Worm (Caenorhabditis elegans) whole organism, early embryonic: ENCODE measurements around the gene C03A3.9.

ENCODE experiments used
- B0310.2 ChIP-seq: sonication (generic microtip); optimal IDR thresholded peaks from 2 replicates; lab custom pipeline; 2016; ENCODE audit warnings: mild to moderate bottlenecking, missing genetic modification characterization, missing compliant biosample characterization
- F13C5.2 ChIP-seq: sonication (generic microtip); optimal IDR thresholded peaks from 2 replicates; lab custom pipeline; 2017; ENCODE audit warnings: mild to moderate bottlenecking, missing genetic modification characterization, inconsistent platforms, missing compliant biosample characterization
- aly-1 ChIP-seq: sonication (generic microtip); optimal IDR thresholded peaks from 2 replicates; lab custom pipeline; 2016; ENCODE audit warnings: missing genetic modification characterization, missing compliant biosample characterization
- ama-1 ChIP-seq: fragments of 150-350 bp; optimal IDR thresholded peaks from 2 replicates; lab custom pipeline; 2014
- ceh-13 ChIP-seq: fragments of 200-800 bp; sonication (Bioruptor generic); optimal IDR thresholded peaks from 2 replicates; lab custom pipeline; 2018; ENCODE audit warnings: mild to moderate bottlenecking, missing genetic modification characterization, missing compliant biosample characterization
- ceh-36 ChIP-seq: sonication (generic microtip); optimal IDR thresholded peaks from 2 replicates; lab custom pipeline; 2016; ENCODE audit warnings: missing genetic modification characterization, inconsistent platforms, missing compliant biosample characterization
- ets-7 ChIP-seq: sonication (generic microtip); optimal IDR thresholded peaks from 2 replicates; lab custom pipeline; 2016; ENCODE audit warnings: missing genotype, missing genetic modification characterization, missing compliant biosample characterization
- flt-1 ChIP-seq: fragments of 200-800 bp; sonication (Bioruptor generic); IDR thresholded peaks from 2 replicates; pipeline ENCODE4 v1.3.6; 2022; ENCODE audit warnings: missing genetic modification characterization, missing compliant biosample characterization
- hmbx-1 ChIP-seq: sonication (generic microtip); optimal IDR thresholded peaks from 2 replicates; lab custom pipeline; 2016; ENCODE audit warnings: mild to moderate bottlenecking, missing genetic modification characterization, missing compliant biosample characterization
- hmg-4 ChIP-seq: fragments of 200-800 bp; sonication (Bioruptor generic); optimal IDR thresholded peaks from 2 replicates; lab custom pipeline; 2018; ENCODE audit warnings: mild to moderate bottlenecking, missing genetic modification characterization, missing compliant biosample characterization
- hnd-1 ChIP-seq: sonication (generic microtip); optimal IDR thresholded peaks from 2 replicates; lab custom pipeline; 2016; ENCODE audit warnings: missing genetic modification characterization, missing compliant biosample characterization
- pes-1 ChIP-seq: fragments of 200-800 bp; sonication (Bioruptor generic); IDR thresholded peaks from 2 replicates; pipeline ENCODE4 v1.3.6; 2022; ENCODE audit warnings: missing genetic modification reagents, missing genetic modification characterization, missing compliant biosample characterization
- scrt-1 ChIP-seq: fragments of 200-800 bp; sonication (Bioruptor generic); IDR thresholded peaks from 2 replicates; pipeline ENCODE4 v1.3.6; 2022; ENCODE audit warnings: missing genetic modification characterization, missing compliant biosample characterization
- sea-1 ChIP-seq: fragments of 200-800 bp; sonication (Bioruptor generic); conservative IDR thresholded peaks from 2 replicates; pipeline ENCODE4 v1.3.6; 2022; ENCODE audit warnings: missing genetic modification characterization, missing compliant biosample characterization
- tbx-11 ChIP-seq: fragments of 200-800 bp; sonication (Bioruptor generic); IDR thresholded peaks from 2 replicates; pipeline ENCODE4 v1.3.6; 2022; ENCODE audit warnings: missing genetic modification characterization, missing compliant biosample characterization
- tbx-37 ChIP-seq: fragments of 200-800 bp; sonication (Bioruptor generic); conservative IDR thresholded peaks from 2 replicates; pipeline ENCODE4 v1.3.6; 2022; ENCODE audit warnings: missing genetic modification reagents, missing genetic modification characterization, missing compliant biosample characterization
- tra-4 ChIP-seq: sonication (generic microtip); optimal IDR thresholded peaks from 2 replicates; lab custom pipeline; 2017; ENCODE audit warnings: missing genetic modification characterization, missing compliant biosample characterization

C03A3.9 gene

ce11 chrX:11248083-11248482 is 18.7 kb upstream of the C03A3.9 start:
- TF ChIP-seq tbx-11 = no peak
- no peak for TF ChIP-seq ceh-13 (GFP tag; lab: Kevin White, UChicago)
- no peak for TF ChIP-seq sea-1
- no peak for TF ChIP-seq tbx-37 (GFP tag; lab: Robert Waterston, UW)
- no peak for TF ChIP-seq pes-1
- peak; percentile 46 for TF ChIP-seq hmg-4 (GFP tag; lab: Kevin White, UChicago)

- TF ChIP-seq hnd-1 (tag; lab: Kevin White, UChicago) (no peak), ceh-36 (tag; lab: Kevin White, UChicago) (no peak), B0310.2 (tag; lab: Kevin White, UChicago) (no peak), scrt-1 (no peak), F13C5.2 (tag; lab: Kevin White, UChicago) (no peak), hmg-4 (GFP tag; lab: Kevin White, UChicago) (no peak), tra-4 (no peak), ceh-13 (GFP tag; lab: Kevin White, UChicago) (no peak)
Observed at ce11 chrX:11249392-11249791, 17.4 kb upstream of the C03A3.9 start.

- no peak for TF ChIP-seq tbx-11
Observed at ce11 chrX:11250983-11251382, 15.8 kb upstream of the C03A3.9 start.

ce11 chrX:11251928-11252327 is 14.9 kb upstream of the C03A3.9 start:
- TF ChIP-seq hmbx-1 (tag; lab: Kevin White, UChicago) = no peak
- no peak for TF ChIP-seq tbx-37 (GFP tag; lab: Robert Waterston, UW)
- no peak for TF ChIP-seq ama-1 (lab: Kevin White, UChicago)
- no peak for TF ChIP-seq hnd-1 (tag; lab: Kevin White, UChicago)
- no peak for TF ChIP-seq pes-1
- TF ChIP-seq flt-1 (GFP tag; lab: Robert Waterston, UW) = no peak
- TF ChIP-seq ceh-36 (tag; lab: Kevin White, UChicago) = no peak
- TF ChIP-seq ets-7 (tag; lab: Kevin White, UChicago) = no peak
- TF ChIP-seq ceh-13 (GFP tag; lab: Kevin White, UChicago) = no peak
- TF ChIP-seq aly-1 (tag; lab: Kevin White, UChicago) = no peak
- no peak for TF ChIP-seq tra-4
- no peak for TF ChIP-seq scrt-1
- no peak for TF ChIP-seq sea-1

- TF ChIP-seq F13C5.2 (tag; lab: Kevin White, UChicago) = peak; percentile 73
- peak; percentile 85; the same call in 1 of the 2 replicates for TF ChIP-seq pes-1
- peak; percentile 36 for TF ChIP-seq ets-7 (tag; lab: Kevin White, UChicago)
- TF ChIP-seq flt-1 (GFP tag; lab: Robert Waterston, UW) = peak; percentile 78
- TF ChIP-seq ceh-36 (tag; lab: Kevin White, UChicago) = peak; percentile 78
- TF ChIP-seq hmg-4 (GFP tag; lab: Kevin White, UChicago) = peak; percentile 88
- TF ChIP-seq tra-4 = peak; percentile 38
- peak; percentile 81 for TF ChIP-seq scrt-1
- peak; percentile 68; the same call in 1 of the 2 replicates for TF ChIP-seq sea-1
- TF ChIP-seq ama-1 (lab: Kevin White, UChicago) = no peak
- no peak for TF ChIP-seq aly-1 (tag; lab: Kevin White, UChicago)
- TF ChIP-seq hnd-1 (tag; lab: Kevin White, UChicago) = peak; percentile 63
- peak; percentile 66 for TF ChIP-seq ceh-13 (GFP tag; lab: Kevin White, UChicago)
- no peak for TF ChIP-seq B0310.2 (tag; lab: Kevin White, UChicago)
- peak; percentile 35 for TF ChIP-seq hmbx-1 (tag; lab: Kevin White, UChicago)
- peak; percentile 86 for TF ChIP-seq tbx-11
- TF ChIP-seq tbx-37 (GFP tag; lab: Robert Waterston, UW) = peak; percentile 68; the same call in 1 of the 2 replicates
Observed at ce11 chrX:11252429-11252828, 14.4 kb upstream of the C03A3.9 start.

ce11 chrX:11257071-11257470 is 9.7 kb upstream of the C03A3.9 start, which contains the start of gene C03A3.1:
TSS of gene C03A3.1 (plus strand) at chrX:11257361.
- TF ChIP-seq B0310.2 (tag; lab: Kevin White, UChicago) (no peak), hmbx-1 (tag; lab: Kevin White, UChicago) (no peak), tbx-11 (no peak), ceh-36 (tag; lab: Kevin White, UChicago) (peak; percentile 41), scrt-1 (peak; percentile 43; the same call in 1 of the 2 replicates), hmg-4 (GFP tag; lab: Kevin White, UChicago) (peak; percentile 62), aly-1 (tag; lab: Kevin White, UChicago) (no peak), F13C5.2 (tag; lab: Kevin White, UChicago) (peak; percentile 51), hnd-1 (tag; lab: Kevin White, UChicago) (no peak)

- TF ChIP-seq F13C5.2 (tag; lab: Kevin White, UChicago) = peak; percentile 49
- TF ChIP-seq hnd-1 (tag; lab: Kevin White, UChicago) = no peak
- TF ChIP-seq hmg-4 (GFP tag; lab: Kevin White, UChicago) = peak; percentile 75
Observed at ce11 chrX:11262319-11263074, 4.3 kb upstream of the C03A3.9 start, which contains the start of gene C03A3.2. TSS of gene C03A3.2 (plus strand) at chrX:11262848.

ce11 chrX:11264715-11265114 is 2.1 kb upstream of the C03A3.9 start:
- TF ChIP-seq B0310.2 (tag; lab: Kevin White, UChicago) (no peak), tra-4 (no peak), ama-1 (lab: Kevin White, UChicago) (no peak), ceh-36 (tag; lab: Kevin White, UChicago) (no peak), sea-1 (no peak), ceh-13 (GFP tag; lab: Kevin White, UChicago) (no peak), aly-1 (tag; lab: Kevin White, UChicago) (no peak), hmg-4 (GFP tag; lab: Kevin White, UChicago) (no peak), F13C5.2 (tag; lab: Kevin White, UChicago) (no peak), hnd-1 (tag; lab: Kevin White, UChicago) (no peak), hmbx-1 (tag; lab: Kevin White, UChicago) (no peak), flt-1 (GFP tag; lab: Robert Waterston, UW) (no peak), tbx-37 (GFP tag; lab: Robert Waterston, UW) (no peak), tbx-11 (no peak), pes-1 (no peak)
